Worm (Caenorhabditis elegans): ENCODE data around the gene fipr-5.

DNA sequence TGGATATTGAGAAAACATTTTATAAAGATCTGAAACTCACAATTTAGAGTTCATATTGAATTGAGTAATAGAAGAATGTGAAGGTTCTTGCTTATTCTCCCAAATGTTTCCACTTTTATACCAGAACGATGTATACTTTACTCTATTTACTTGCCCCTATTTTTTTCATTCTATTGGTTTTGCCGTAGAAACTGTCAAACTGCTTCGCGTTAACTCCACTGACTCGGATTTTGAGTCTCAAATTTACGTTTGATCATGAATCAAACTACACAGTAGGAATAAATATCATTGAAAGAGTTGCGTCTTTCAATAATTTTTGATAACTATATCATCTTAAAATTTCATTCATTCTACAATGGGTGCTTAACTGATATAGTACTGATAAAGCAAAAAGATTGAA is 18.6 kb upstream of the fipr-5 start, which contains the start of gene fipr-8:
- no peak for TF ChIP-seq Y53G8AR.9 (GFP tag; conservative IDR thresholded peaks at IDR 0.05)
- no peak for TF ChIP-seq ceh-91 (GFP tag; IDR thresholded peaks at IDR 0.05)
- TF ChIP-seq nfya-2 (GFP tag; IDR thresholded peaks at IDR 0.05), result no peak
- no peak for TF ChIP-seq nhr-80 (tag; optimal IDR thresholded peaks at IDR 0.05)
- no peak for TF ChIP-seq rec-8 (tag; optimal IDR thresholded peaks at IDR 0.05)
- no peak for TF ChIP-seq F52B5.7 (tag; optimal IDR thresholded peaks at IDR 0.05)
- no peak for TF ChIP-seq ets-4 (GFP tag; optimal IDR thresholded peaks at IDR 0.05)
